Worm (Caenorhabditis elegans): ENCODE results near the gene Y59E9AL.36.

DNA sequence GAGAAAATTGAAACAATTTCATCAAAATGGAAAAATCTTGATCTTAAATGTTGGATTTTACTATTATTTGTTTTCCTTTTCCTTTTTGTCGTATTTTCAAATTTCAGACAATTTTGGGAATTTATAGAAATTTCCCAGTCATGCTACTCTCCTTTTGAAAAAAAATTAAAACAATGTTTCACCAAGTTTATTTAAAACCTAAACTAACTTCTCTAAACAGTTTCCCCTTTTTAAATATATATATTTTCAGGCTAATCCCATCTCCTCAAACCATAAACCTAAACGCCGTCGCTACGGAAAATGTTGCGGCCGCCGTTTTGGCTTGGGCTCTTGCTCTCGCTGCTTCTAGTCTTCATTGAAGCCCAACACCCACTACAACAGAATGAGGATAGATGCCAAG is 36.2 kb downstream of the Y59E9AL.36 start, which contains the start of gene lam-1:
- TF ChIP-seq pqm-1 (tag; optimal IDR thresholded peaks at IDR 0.05) (no peak), unc-39 (tag; optimal IDR thresholded peaks at IDR 0.05) (no peak), aly-2 (tag; optimal IDR thresholded peaks at IDR 0.05) (no peak), nfya-1 (tag; optimal IDR thresholded peaks at IDR 0.05; ENCODE audit: insufficient read depth) (no peak)

Data from whole organism, L3 larva.